Worm (Caenorhabditis elegans): ENCODE measurements around the gene asm-3.

ce11 chrIV:570799-571300 is 47.2 kb upstream of the asm-3 start, which contains the start of gene F56A11.5:
- TF ChIP-seq med-1 (GFP tag; optimal IDR thresholded peaks at IDR 0.05; ENCODE audit: insufficient read depth) (no peak), ref-1 (GFP tag; conservative IDR thresholded peaks at IDR 0.05) (no peak), cog-1 (tag; optimal IDR thresholded peaks at IDR 0.05) (no peak), flt-1 (GFP tag; IDR thresholded peaks at IDR 0.05) (no peak), ztf-29 (GFP tag; IDR thresholded peaks at IDR 0.05) (no peak), ztf-23 (GFP tag; IDR thresholded peaks at IDR 0.05) (no peak), T22C8.4 (GFP tag; IDR thresholded peaks at IDR 0.05) (no peak), klf-2 (GFP tag; conservative IDR thresholded peaks at IDR 0.05) (no peak), tab-1 (GFP tag; IDR thresholded peaks at IDR 0.05) (no peak)
